Fruit fly (Drosophila melanogaster) whole organism, embryonic: Measurements from ENCODE around the gene CG1764.

Experiments used
- BtbVII ChIP-seq: fragments of 200-800 bp; sonication (Bioruptor generic); optimal IDR thresholded peaks from 3 replicates; lab custom pipeline; 2017; ENCODE audit warnings: missing biosample characterization, mild to moderate bottlenecking, missing genetic modification characterization
- CG10543 ChIP-seq: fragments of 200-800 bp; sonication (Bioruptor generic); optimal IDR thresholded peaks from 3 replicates; lab custom pipeline; 2017; ENCODE audit warnings: missing biosample characterization, mild to moderate bottlenecking, missing genetic modification characterization, moderate library complexity
- CG12391 ChIP-seq: fragments of 200-800 bp; sonication (Bioruptor generic); optimal IDR thresholded peaks from 3 replicates; lab custom pipeline; 2018; ENCODE audit warnings: missing biosample characterization, mild to moderate bottlenecking, missing genetic modification characterization, moderate library complexity
- CG12659 ChIP-seq: fragments of 200-800 bp; sonication (Bioruptor generic); optimal IDR thresholded peaks from 3 replicates; lab custom pipeline; 2017; ENCODE audit warnings: mild to moderate bottlenecking, missing biosample characterization, missing genetic modification reagents, missing genetic modification characterization
- CG13894 ChIP-seq: fragments of 200-800 bp; sonication (Bioruptor generic); optimal IDR thresholded peaks from 3 replicates; lab custom pipeline; 2018; ENCODE audit warnings: missing biosample characterization, mild to moderate bottlenecking, missing genetic modification characterization, moderate library complexity
- CG15269 ChIP-seq: fragments of 200-800 bp; sonication (Bioruptor generic); optimal IDR thresholded peaks from 2 replicates; lab custom pipeline; 2018; ENCODE audit warnings: missing biosample characterization, mild to moderate bottlenecking, missing genetic modification characterization, moderate library complexity
- CG15514 ChIP-seq: fragments of 200-800 bp; sonication (Bioruptor generic); optimal IDR thresholded peaks from 3 replicates; lab custom pipeline; 2017; ENCODE audit warnings: missing biosample characterization, missing genetic modification characterization, mild to moderate bottlenecking, moderate library complexity, missing genetic modification reagents
- CG17359 ChIP-seq: fragments of 200-800 bp; sonication (Bioruptor generic); optimal IDR thresholded peaks from 3 replicates; lab custom pipeline; 2018; ENCODE audit warnings: missing biosample characterization, mild to moderate bottlenecking, missing genetic modification characterization, moderate library complexity
- CG1832 ChIP-seq: fragments of 200-800 bp; sonication (Bioruptor generic); optimal IDR thresholded peaks from 2 replicates; lab custom pipeline; 2017; ENCODE audit warnings: missing biosample characterization, mild to moderate bottlenecking, missing genetic modification characterization, inconsistent platforms
- CG18599 ChIP-seq: fragments of 200-800 bp; sonication (Bioruptor generic); optimal IDR thresholded peaks from 3 replicates; lab custom pipeline; 2017; ENCODE audit warnings: missing biosample characterization, missing genetic modification characterization, mild to moderate bottlenecking, moderate library complexity, missing genetic modification reagents
- CG2199 ChIP-seq: fragments of 200-800 bp; sonication (Bioruptor generic); IDR thresholded peaks from 3 replicates; pipeline ENCODE4 v1.3.6; 2022; ENCODE audit warnings: missing biosample characterization, missing genetic modification characterization
- CG30403 ChIP-seq: fragments of 200-800 bp; sonication (Bioruptor generic); optimal IDR thresholded peaks from 3 replicates; lab custom pipeline; 2016; ENCODE audit warnings: missing biosample characterization, missing genetic modification characterization
- CG3065 ChIP-seq: fragments of 200-800 bp; sonication (Bioruptor generic); optimal IDR thresholded peaks from 2 replicates; lab custom pipeline; 2016; ENCODE audit warnings: missing biosample characterization, missing genetic modification characterization
- CG3281 ChIP-seq: fragments of 200-800 bp; sonication (Bioruptor generic); optimal IDR thresholded peaks from 3 replicates; lab custom pipeline; 2017; ENCODE audit warnings: missing biosample characterization, mild to moderate bottlenecking, missing genetic modification characterization
- CG34376 ChIP-seq: fragments of 200-800 bp; sonication (Bioruptor generic); optimal IDR thresholded peaks from 2 replicates; lab custom pipeline; 2018; ENCODE audit warnings: missing biosample characterization, mild to moderate bottlenecking, missing genetic modification characterization
- CG4282 ChIP-seq: fragments of 200-800 bp; sonication (Bioruptor generic); optimal IDR thresholded peaks from 2 replicates; lab custom pipeline; 2016; ENCODE audit warnings: missing biosample characterization, missing genetic modification characterization
- CG4707 ChIP-seq: fragments of 200-800 bp; sonication (Bioruptor generic); optimal IDR thresholded peaks from 2 replicates; lab custom pipeline; 2018; ENCODE audit warnings: missing biosample characterization, mild to moderate bottlenecking, missing genetic modification characterization, moderate library complexity
- CG6175 ChIP-seq: fragments of 200-800 bp; sonication (Bioruptor generic); IDR thresholded peaks from 3 replicates; pipeline ENCODE4 v1.3.6; 2022; ENCODE audit warnings: missing biosample characterization, missing genetic modification characterization
- CG6765 ChIP-seq: fragments of 200-800 bp; sonication (Bioruptor generic); optimal IDR thresholded peaks from 3 replicates; lab custom pipeline; 2017; ENCODE audit warnings: missing biosample characterization, mild to moderate bottlenecking, missing genetic modification characterization
- CG6791 ChIP-seq: fragments of 200-800 bp; sonication (Bioruptor generic); IDR thresholded peaks from 3 replicates; pipeline ENCODE4 v1.3.6; 2022; ENCODE audit warnings: missing biosample characterization, missing genetic modification characterization; ENCODE audit not compliant: partially characterized antibody
- CG8290 ChIP-seq, 3 experiments: fragments of 200-800 bp; sonication (Bioruptor generic); optimal IDR thresholded peaks; 2 replicates each; lab custom pipeline; 2016 to 2019; ENCODE audit warnings: missing biosample characterization in 3 of 3, missing genetic modification characterization in 3 of 3, mild to moderate bottlenecking in 2 of 3, moderate library complexity in 1 of 3
- CG8944 ChIP-seq: fragments of 200-800 bp; sonication (Bioruptor generic); optimal IDR thresholded peaks from 3 replicates; lab custom pipeline; 2016; ENCODE audit warnings: missing biosample characterization, missing genetic modification characterization
- CG9932 ChIP-seq: fragments of 200-800 bp; sonication (Bioruptor generic); IDR thresholded peaks from 2 replicates; pipeline ENCODE4 v1.3.6; 2022; ENCODE audit warnings: missing biosample characterization, missing genetic modification characterization
- Fer1 ChIP-seq: fragments of 200-800 bp; sonication (Bioruptor generic); optimal IDR thresholded peaks from 2 replicates; lab custom pipeline; 2017; ENCODE audit warnings: missing biosample characterization, mild to moderate bottlenecking, missing genetic modification characterization
- HHEX ChIP-seq: fragments of 200-800 bp; sonication (Bioruptor generic); optimal IDR thresholded peaks from 3 replicates; lab custom pipeline; 2017; ENCODE audit warnings: missing biosample characterization, mild to moderate bottlenecking, missing genetic modification characterization, missing genetic modification reagents
- HmgZ ChIP-seq: fragments of 200-800 bp; sonication (Bioruptor generic); optimal IDR thresholded peaks from 2 replicates; lab custom pipeline; 2018; ENCODE audit warnings: missing biosample characterization, mild to moderate bottlenecking, missing genetic modification characterization
- Hmr ChIP-seq: fragments of 200-800 bp; sonication (Bioruptor generic); optimal IDR thresholded peaks from 3 replicates; lab custom pipeline; 2017; ENCODE audit warnings: mild to moderate bottlenecking, missing biosample characterization, missing genetic modification reagents, missing genetic modification characterization
- Med ChIP-seq: fragments of 200-800 bp; sonication (Bioruptor generic); peaks from one replicate; lab custom pipeline; 2016; ENCODE audit warnings: missing biosample characterization, missing genetic modification characterization, mild to moderate bottlenecking, inconsistent platforms, moderate library complexity
- Optix ChIP-seq: fragments of 200-800 bp; sonication (Bioruptor generic); IDR thresholded peaks from 3 replicates; pipeline ENCODE4 v1.3.6; 2022; ENCODE audit warnings: missing biosample characterization, missing genetic modification characterization
- PHDP ChIP-seq: fragments of 200-800 bp; sonication (Bioruptor generic); optimal IDR thresholded peaks from 3 replicates; lab custom pipeline; 2018; ENCODE audit warnings: missing biosample characterization, mild to moderate bottlenecking, missing genetic modification characterization, moderate library complexity
- Scr ChIP-seq: fragments of 200-800 bp; sonication (Bioruptor generic); IDR thresholded peaks from 2 replicates; pipeline ENCODE4 v1.3.6; 2022; ENCODE audit warnings: missing biosample characterization, missing genetic modification characterization; ENCODE audit not compliant: partially characterized antibody
- abd-A ChIP-seq: fragments of 200-800 bp; sonication (Bioruptor generic); optimal IDR thresholded peaks from 3 replicates; lab custom pipeline; 2019; ENCODE audit warnings: missing biosample characterization, mild to moderate bottlenecking, missing genetic modification characterization, moderate library complexity
- bigmax ChIP-seq: fragments of 200-800 bp; sonication (Bioruptor generic); optimal IDR thresholded peaks from 2 replicates; lab custom pipeline; 2018; ENCODE audit warnings: missing biosample characterization, mild to moderate bottlenecking, missing genetic modification characterization
- bsh ChIP-seq, 2 experiments: fragments of 200-800 bp; sonication (Bioruptor generic); optimal IDR thresholded peaks; 2 replicates each; lab custom pipeline; 2017 to 2018; ENCODE audit warnings: mild to moderate bottlenecking in 2 of 2, missing biosample characterization in 2 of 2, missing genetic modification characterization in 2 of 2, moderate library complexity in 1 of 2
- crol ChIP-seq: fragments of 200-800 bp; sonication (Bioruptor generic); IDR thresholded peaks from 2 replicates; pipeline ENCODE4 v1.3.6; 2022; ENCODE audit warnings: missing biosample characterization, missing genetic modification characterization
- kay ChIP-seq: fragments of 200-800 bp; sonication (Bioruptor generic); optimal IDR thresholded peaks from 2 replicates; lab custom pipeline; 2016; ENCODE audit warnings: missing biosample characterization, missing genetic modification characterization
- lab ChIP-seq: fragments of 200-800 bp; sonication (Bioruptor generic); optimal IDR thresholded peaks from 3 replicates; lab custom pipeline; 2017; ENCODE audit warnings: missing biosample characterization, missing genetic modification characterization, mild to moderate bottlenecking, moderate library complexity, missing genetic modification reagents
- nom ChIP-seq: fragments of 200-800 bp; sonication (Bioruptor generic); optimal IDR thresholded peaks from 2 replicates; lab custom pipeline; 2017; ENCODE audit warnings: missing biosample characterization, missing genetic modification characterization, mild to moderate bottlenecking, moderate library complexity, missing genetic modification reagents
- prd ChIP-seq, 3 experiments: fragments of >200 bp in 2 of 3; fragments of 200-800 bp in 1 of 3; sonication (Bioruptor generic) in 1 of 3; optimal IDR thresholded peaks in 2 of 3; IDR thresholded peaks in 1 of 3; 2 replicates in 2 of 3; 3 replicates in 1 of 3; pipeline versions ENCODE4 v1.3.6 to Lab custom; 2017 to 2022; ENCODE audit warnings: missing biosample characterization in 1 of 3, missing genetic modification characterization in 1 of 3
- pzg ChIP-seq: fragments of 200-800 bp; sonication (Bioruptor generic); optimal IDR thresholded peaks from 3 replicates; lab custom pipeline; 2018; ENCODE audit warnings: missing biosample characterization, mild to moderate bottlenecking, missing genetic modification characterization, moderate library complexity
- schlank ChIP-seq: fragments of 200-800 bp; sonication (Bioruptor generic); optimal IDR thresholded peaks from 2 replicates; lab custom pipeline; 2018; ENCODE audit warnings: missing biosample characterization, mild to moderate bottlenecking, missing genetic modification characterization
- sens ChIP-seq: fragments of 200-800 bp; sonication (Bioruptor generic); peaks from one replicate; lab custom pipeline; 2016; ENCODE audit warnings: missing biosample characterization, missing genetic modification characterization
- sisA ChIP-seq: fragments of 200-800 bp; sonication (Bioruptor generic); IDR thresholded peaks from 2 replicates; pipeline ENCODE4 v1.3.6; 2022; ENCODE audit warnings: missing biosample characterization, missing genetic modification characterization
- slbo ChIP-seq: fragments of 200-800 bp; sonication (Bioruptor generic); IDR thresholded peaks from 2 replicates; pipeline ENCODE4 v1.3.6; 2022; ENCODE audit warnings: missing biosample characterization, missing genetic modification characterization
- tap ChIP-seq: fragments of 200-800 bp; optimal IDR thresholded peaks from 3 replicates; lab custom pipeline; 2019; ENCODE audit warnings: missing biosample characterization, mild to moderate bottlenecking, missing genetic modification characterization, moderate library complexity
- unpg ChIP-seq: fragments of 200-800 bp; sonication (Bioruptor generic); optimal IDR thresholded peaks from 3 replicates; lab custom pipeline; 2018; ENCODE audit warnings: missing biosample characterization, mild to moderate bottlenecking, missing genetic modification characterization, moderate library complexity
- yki ChIP-seq: fragments of >200 bp; optimal IDR thresholded peaks from 3 replicates; lab custom pipeline; 2018

Gene CG1764

DNA sequence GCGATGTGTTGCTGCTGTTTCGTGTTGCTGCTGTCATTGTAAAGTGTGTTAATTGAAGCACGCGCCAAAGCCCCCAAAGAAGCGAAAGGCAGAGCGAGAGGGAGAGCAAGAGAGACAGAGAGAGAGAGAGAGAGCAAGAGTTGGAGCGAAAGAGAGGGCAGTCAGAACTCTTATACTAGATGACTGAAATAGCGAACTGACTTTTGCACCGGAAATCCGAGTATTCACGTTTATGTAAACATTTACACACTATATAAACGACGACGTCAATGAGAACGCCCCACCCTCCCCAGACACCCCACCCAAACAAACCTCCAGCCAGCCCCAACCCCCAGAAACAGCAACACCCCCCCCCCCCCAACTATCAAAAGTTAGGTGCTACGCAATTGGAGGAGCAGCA lies 20.2 kb upstream of the CG1764 start (continued):
- TF ChIP-seq CG2199 (GFP tag; lab: Robert Waterston, UW) (no peak), nom (GFP tag; lab: Kevin White, UChicago) (peak; percentile 19), schlank (peak; percentile 59), lab (peak; percentile 70), CG6791 (GFP tag; lab: Robert Waterston, UW) (no peak), prd (optimal IDR thresholded peaks at IDR 0.05; lab: Kevin White, UChicago) (no peak), prd (GFP tag; IDR thresholded peaks at IDR 0.05; lab: Robert Waterston, UW) (no peak), CG3065 (no peak), CG1832 (GFP tag; lab: Kevin White, UChicago) (peak; percentile 69), Med (GFP tag; lab: Kevin White, UChicago) (peak; percentile 75), CG3281 (peak; percentile 35), Fer1 (GFP tag; lab: Kevin White, UChicago) (peak; percentile 55), PHDP (tag; lab: Kevin White, UChicago) (peak; percentile 0), CG6765 (GFP tag; lab: Kevin White, UChicago) (peak; percentile 70), BtbVII (GFP tag; lab: Kevin White, UChicago) (peak; percentile 58), HHEX (GFP tag; lab: Kevin White, UChicago) (peak; percentile 26), CG15514 (GFP tag; lab: Kevin White, UChicago) (peak; percentile 33), CG34376 (peak; percentile 44), pzg (no peak), kay (GFP tag; lab: Kevin White, UChicago) (no peak), CG8290 (GFP tag; optimal IDR thresholded peaks at IDR 0.05; lab: Kevin White, UChicago) (no peak), CG8290 (tag; optimal IDR thresholded peaks at IDR 0.05; lab: Kevin White, UChicago) (peak in 1 of 2 experiments; percentile 29), Scr (GFP tag; lab: Robert Waterston, UW) (no peak), HmgZ (no peak), CG18599 (GFP tag; lab: Kevin White, UChicago) (peak; percentile 45), Hmr (peak; percentile 47), Optix (GFP tag; lab: Robert Waterston, UW) (peak; percentile 10; the same call in 1 of the 3 replicates), slbo (no peak), CG10543 (GFP tag; lab: Kevin White, UChicago) (peak; percentile 72), crol (peak; percentile 67), CG9932 (GFP tag; lab: Robert Waterston, UW) (0 out of 2 replicates have a peak, but pooled peaks have one; percentile 24)

DNA sequence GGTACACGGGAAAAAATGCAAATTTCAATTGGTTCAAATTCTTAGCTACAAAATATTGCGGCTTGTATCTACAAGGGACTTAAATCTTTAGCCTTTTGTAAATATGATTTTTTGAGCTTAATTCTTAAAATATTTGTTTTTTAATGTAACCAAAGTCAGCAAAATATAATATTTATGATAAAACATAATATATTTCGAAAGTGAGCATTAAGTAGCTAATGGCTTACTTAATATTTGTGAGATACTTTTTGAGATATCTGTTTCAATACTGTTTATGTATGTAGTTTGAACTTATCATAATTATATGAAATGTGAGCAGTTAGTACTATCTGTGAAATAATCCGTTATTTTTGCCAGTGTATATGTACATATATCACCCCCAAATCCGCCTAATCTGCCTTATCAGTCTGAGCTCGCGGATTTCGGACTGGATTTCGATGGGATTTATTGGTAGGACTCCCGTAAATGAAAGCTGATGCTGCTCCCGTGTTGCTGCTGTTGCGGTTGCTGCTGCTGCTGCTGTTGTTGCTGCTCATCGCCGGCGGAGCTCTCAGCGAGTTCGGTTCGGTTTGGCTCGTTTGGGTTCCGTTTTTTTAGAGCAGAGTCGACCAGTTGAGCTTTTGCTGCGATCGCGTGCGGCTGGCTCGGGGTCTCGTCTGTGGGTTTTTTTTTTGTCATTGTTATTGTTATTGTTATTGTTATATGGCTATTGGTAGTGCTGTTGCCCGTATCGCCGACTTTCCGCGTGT lies 18.7 kb upstream of the CG1764 start:
- TF ChIP-seq sens (GFP tag; lab: Kevin White, UChicago) (peak; percentile 58), CG15269 (tag; lab: Kevin White, UChicago) (peak; percentile 19), CG18599 (GFP tag; lab: Kevin White, UChicago) (peak; percentile 38), CG17359 (tag; lab: Kevin White, UChicago) (peak; percentile 32), Fer1 (GFP tag; lab: Kevin White, UChicago) (peak; percentile 19), tap (tag; lab: Kevin White, UChicago) (no peak), CG13894 (tag; lab: Kevin White, UChicago) (no peak), CG4282 (no peak), CG8944 (GFP tag; lab: Kevin White, UChicago) (no peak), abd-A (tag; lab: Kevin White, UChicago) (no peak), CG12659 (GFP tag; lab: Kevin White, UChicago) (peak; percentile 37), CG12391 (peak; percentile 35), CG4707 (no peak), unpg (GFP tag; lab: Kevin White, UChicago) (peak; percentile 25), sisA (GFP tag; lab: Robert Waterston, UW) (0 out of 2 replicates have a peak, but pooled peaks have one; percentile 27), yki (lab: Kevin White, UChicago) (no peak), bigmax (GFP tag; lab: Kevin White, UChicago) (no peak), CG6175 (peak; percentile 60; the same call in 1 of the 3 replicates), bsh (GFP tag; optimal IDR thresholded peaks at IDR 0.05; lab: Kevin White, UChicago) (peak in 1 of 2 experiments; percentile 1), CG30403 (GFP tag; lab: Kevin White, UChicago) (peak; percentile 66)
